Worm (Caenorhabditis elegans) whole organism, midembryonic: Measurements from ENCODE around the gene nhr-3.

Source experiments
- cog-1 ChIP-seq: sonication (generic microtip); optimal IDR thresholded peaks from 2 replicates; lab custom pipeline; 2016; ENCODE audit warnings: missing genetic modification characterization, missing compliant biosample characterization
- flt-1 ChIP-seq: fragments of 200-800 bp; sonication (Bioruptor generic); IDR thresholded peaks from 2 replicates; pipeline ENCODE4 v1.3.6; 2022; ENCODE audit warnings: missing genetic modification characterization, missing compliant biosample characterization
- ref-1 ChIP-seq: fragments of 200-800 bp; sonication (Bioruptor generic); conservative IDR thresholded peaks from 2 replicates; pipeline ENCODE4 v1.3.6; 2022; ENCODE audit warnings: missing genetic modification reagents, missing genetic modification characterization, missing compliant biosample characterization
- tab-1 ChIP-seq: fragments of 200-800 bp; sonication (Bioruptor generic); IDR thresholded peaks from 2 replicates; pipeline ENCODE4 v1.3.6; 2022; ENCODE audit warnings: missing genetic modification characterization, missing compliant biosample characterization
- ztf-23 ChIP-seq: fragments of 200-800 bp; sonication (Bioruptor generic); IDR thresholded peaks from 2 replicates; pipeline ENCODE4 v1.3.6; 2022; ENCODE audit warnings: missing genetic modification reagents, missing genetic modification characterization, missing compliant biosample characterization
- ztf-29 ChIP-seq: fragments of 200-800 bp; sonication (Bioruptor generic); IDR thresholded peaks from 2 replicates; pipeline ENCODE4 v1.3.6; 2022; ENCODE audit warnings: missing genetic modification reagents, missing genetic modification characterization, missing compliant biosample characterization

ce11 chrX:14563818-14564217, 5.5 kb downstream of the nhr-3 start:
- TF ChIP-seq tab-1 (GFP tag; lab: Robert Waterston, UW) (no peak), flt-1 (no peak), cog-1 (no peak), ref-1 (no peak), ztf-23 (no peak), ztf-29 (GFP tag; lab: Robert Waterston, UW) (no peak)
